Worm (Caenorhabditis elegans) whole organism, young adult: ENCODE results near the gene tiar-2.

Experiments
- B0019.2 ChIP-seq: fragments of 200-800 bp; sonication (Bioruptor generic); conservative IDR thresholded peaks from 2 replicates; pipeline ENCODE4 v1.3.6; 2022; ENCODE audit warnings: missing genetic modification reagents, missing genetic modification characterization, missing compliant biosample characterization
- B0336.3 ChIP-seq: fragments of 200-800 bp; sonication (Bioruptor generic); IDR thresholded peaks from 2 replicates; pipeline ENCODE4 v1.3.6; 2022; ENCODE audit warnings: missing genetic modification characterization, missing compliant biosample characterization
- C17E4.6 ChIP-seq: fragments of 200-800 bp; sonication (Bioruptor generic); IDR thresholded peaks from 2 replicates; pipeline ENCODE4 v1.3.6; 2022; ENCODE audit warnings: missing genetic modification reagents, missing genetic modification characterization, missing compliant biosample characterization
- F33H1.4 ChIP-seq: fragments of 200-800 bp; sonication (Bioruptor generic); IDR thresholded peaks from 2 replicates; pipeline ENCODE4 v1.3.6; 2022; ENCODE audit warnings: missing genetic modification reagents, missing genetic modification characterization, missing compliant biosample characterization
- F37B4.10 ChIP-seq: fragments of 200-800 bp; sonication (Bioruptor generic); IDR thresholded peaks from 2 replicates; pipeline ENCODE4 v1.3.6; 2022; ENCODE audit warnings: missing genetic modification characterization, missing compliant biosample characterization
- F52B5.7 ChIP-seq: sonication (generic microtip); optimal IDR thresholded peaks from 2 replicates; lab custom pipeline; 2016; ENCODE audit warnings: mild to moderate bottlenecking, missing genetic modification characterization, missing compliant biosample characterization
- Y53F4B.3 ChIP-seq: fragments of 200-800 bp; sonication (Bioruptor generic); IDR thresholded peaks from 2 replicates; pipeline ENCODE4 v1.3.6; 2022; ENCODE audit warnings: missing genetic modification reagents, missing genetic modification characterization, missing compliant biosample characterization
- Y53G8AR.9 ChIP-seq: fragments of 200-800 bp; sonication (Bioruptor generic); conservative IDR thresholded peaks from 2 replicates; pipeline ENCODE4 v1.3.6; 2022; ENCODE audit warnings: missing genetic modification reagents, missing genetic modification characterization, missing compliant biosample characterization
- Y95B8A.8 ChIP-seq: fragments of 200-800 bp; sonication (Bioruptor generic); IDR thresholded peaks from 2 replicates; pipeline ENCODE4 v1.3.6; 2022; ENCODE audit warnings: missing genetic modification reagents, missing genetic modification characterization, missing compliant biosample characterization
- ama-1 ChIP-seq, 3 experiments: fragments of 150-350 bp in 1 of 3; sonication (generic microtip) in 2 of 3; optimal IDR thresholded peaks; 2 replicates each; lab custom pipeline; 2014 to 2018; ENCODE audit warnings: missing biosample characterization in 2 of 3, missing genetic modification characterization in 2 of 3, missing genetic modification reagents in 2 of 3
- athp-1 ChIP-seq: sonication (generic microtip); optimal IDR thresholded peaks from 2 replicates; lab custom pipeline; 2017; ENCODE audit warnings: mild to moderate bottlenecking, missing genetic modification characterization, missing compliant biosample characterization
- attf-6 ChIP-seq: fragments of 200-800 bp; sonication (Bioruptor generic); IDR thresholded peaks from 2 replicates; pipeline ENCODE4 v1.3.6; 2022; ENCODE audit warnings: missing genetic modification reagents, missing genetic modification characterization, missing compliant biosample characterization
- bed-2 ChIP-seq: fragments of 200-800 bp; sonication (Bioruptor generic); IDR thresholded peaks from 2 replicates; pipeline ENCODE4 v1.3.6; 2022; ENCODE audit warnings: missing genetic modification reagents, missing genetic modification characterization, missing compliant biosample characterization
- cebp-1 ChIP-seq, 2 experiments: fragments of 200-800 bp in 1 of 2; sonication (Bioruptor generic) in 1 of 2; sonication (generic microtip) in 1 of 2; IDR thresholded peaks in 1 of 2; optimal IDR thresholded peaks in 1 of 2; 2 replicates each; pipeline versions ENCODE4 v1.3.6 to Lab custom; 2017 to 2022; ENCODE audit warnings: missing compliant biosample characterization in 2 of 2, missing genetic modification characterization in 2 of 2, mild to moderate bottlenecking in 1 of 2, missing genetic modification reagents in 1 of 2, moderate library complexity in 1 of 2
- cebp-2 ChIP-seq: fragments of 200-800 bp; sonication (Bioruptor generic); IDR thresholded peaks from 2 replicates; pipeline ENCODE4 v1.3.6; 2022; ENCODE audit warnings: missing genetic modification characterization, missing compliant biosample characterization
- ceh-91 ChIP-seq: fragments of 200-800 bp; sonication (Bioruptor generic); IDR thresholded peaks from 2 replicates; pipeline ENCODE4 v1.3.6; 2022; ENCODE audit warnings: missing genetic modification reagents, missing genetic modification characterization, missing compliant biosample characterization
- chd-7 ChIP-seq: sonication (generic microtip); optimal IDR thresholded peaks from 2 replicates; lab custom pipeline; 2016; ENCODE audit warnings: mild to moderate bottlenecking, missing genetic modification characterization, moderate library complexity, missing compliant biosample characterization
- dox-1 ChIP-seq: fragments of 200-800 bp; sonication (Bioruptor generic); IDR thresholded peaks from 2 replicates; pipeline ENCODE4 v1.3.6; 2022; ENCODE audit warnings: missing genetic modification reagents, missing genetic modification characterization, missing compliant biosample characterization
- dpl-1 ChIP-seq: fragments of 150-350 bp; optimal IDR thresholded peaks from 2 replicates; lab custom pipeline; 2014; ENCODE audit warnings: missing biosample characterization, missing genetic modification reagents, missing genetic modification characterization
- him-1 ChIP-seq: sonication (generic microtip); optimal IDR thresholded peaks from 2 replicates; lab custom pipeline; 2016; ENCODE audit warnings: missing genotype, missing genetic modification reagents, missing genetic modification characterization, missing compliant biosample characterization
- hmg-1.2 ChIP-seq: fragments of 200-800 bp; sonication (Bioruptor generic); IDR thresholded peaks from 2 replicates; pipeline ENCODE4 v1.3.6; 2022; ENCODE audit warnings: missing genetic modification reagents, missing genetic modification characterization, missing compliant biosample characterization
- hsf-1 ChIP-seq: fragments of 200-800 bp; sonication (Bioruptor generic); IDR thresholded peaks from 2 replicates; pipeline ENCODE4 v1.3.6; 2022; ENCODE audit warnings: missing genetic modification reagents, missing genetic modification characterization, missing compliant biosample characterization
- lag-1 ChIP-seq: fragments of 200-800 bp; sonication (Bioruptor generic); IDR thresholded peaks from 2 replicates; pipeline ENCODE4 v1.3.6; 2022; ENCODE audit warnings: missing genetic modification reagents, missing genetic modification characterization, missing compliant biosample characterization
- let-526 ChIP-seq: fragments of 200-800 bp; sonication (Bioruptor generic); IDR thresholded peaks from 2 replicates; pipeline ENCODE4 v1.3.6; 2022; ENCODE audit warnings: missing genetic modification reagents, missing genetic modification characterization, missing compliant biosample characterization
- lin-40 ChIP-seq: sonication (generic microtip); optimal IDR thresholded peaks from 2 replicates; lab custom pipeline; 2016; ENCODE audit warnings: missing genetic modification characterization, mild to moderate bottlenecking, missing compliant biosample characterization, missing genotype, missing genetic modification reagents
- lin-54 ChIP-seq: fragments of 200-800 bp; sonication (Bioruptor generic); optimal IDR thresholded peaks from 2 replicates; lab custom pipeline; 2018; ENCODE audit warnings: mild to moderate bottlenecking, missing genetic modification characterization, missing compliant biosample characterization
- lsl-1 ChIP-seq: fragments of 200-800 bp; sonication (Bioruptor generic); optimal IDR thresholded peaks from 2 replicates; lab custom pipeline; 2018; ENCODE audit warnings: mild to moderate bottlenecking, missing genetic modification characterization, moderate library complexity, missing compliant biosample characterization
- madf-8 ChIP-seq: fragments of 200-800 bp; sonication (Bioruptor generic); conservative IDR thresholded peaks from 2 replicates; pipeline ENCODE4 v1.3.6; 2022; ENCODE audit warnings: missing genetic modification reagents, missing genetic modification characterization, missing compliant biosample characterization
- mcd-1 ChIP-seq: fragments of 200-800 bp; sonication (Bioruptor generic); IDR thresholded peaks from 2 replicates; pipeline ENCODE4 v1.3.6; 2022; ENCODE audit warnings: missing genetic modification reagents, missing genetic modification characterization, missing compliant biosample characterization
- mxl-1 ChIP-seq: sonication (generic microtip); optimal IDR thresholded peaks from 2 replicates; lab custom pipeline; 2016; ENCODE audit warnings: missing genetic modification characterization, missing compliant biosample characterization
- nfyb-1 ChIP-seq: fragments of 200-800 bp; sonication (Bioruptor generic); IDR thresholded peaks from 2 replicates; pipeline ENCODE4 v1.3.6; 2022; ENCODE audit warnings: missing genetic modification reagents, missing genetic modification characterization, missing compliant biosample characterization
- rcor-1 ChIP-seq: fragments of 200-800 bp; sonication (Bioruptor generic); IDR thresholded peaks from 2 replicates; pipeline ENCODE4 v1.3.6; 2022; ENCODE audit warnings: missing genetic modification reagents, missing genetic modification characterization, missing compliant biosample characterization
- repo-1 ChIP-seq: sonication (generic microtip); optimal IDR thresholded peaks from 2 replicates; lab custom pipeline; 2017; ENCODE audit warnings: mild to moderate bottlenecking, missing genetic modification characterization, missing compliant biosample characterization
- snpc-1.3 ChIP-seq: sonication (generic microtip); optimal IDR thresholded peaks from 2 replicates; lab custom pipeline; 2017; ENCODE audit warnings: missing genetic modification characterization, mild to moderate bottlenecking, missing compliant biosample characterization, antibody characterized with exemption, moderate library complexity, missing genotype, missing genetic modification reagents; ENCODE audit not compliant: insufficient read depth
- somi-1 ChIP-seq: fragments of 200-800 bp; sonication (Bioruptor generic); optimal IDR thresholded peaks from 2 replicates; lab custom pipeline; 2018; ENCODE audit warnings: mild to moderate bottlenecking, missing genetic modification characterization, missing compliant biosample characterization
- tbp1 ChIP-seq: fragments of 200-800 bp; sonication (Bioruptor generic); optimal IDR thresholded peaks from 2 replicates; lab custom pipeline; 2018; ENCODE audit warnings: mild to moderate bottlenecking, missing genetic modification characterization, missing compliant biosample characterization
- unc-130 ChIP-seq: sonication (generic microtip); optimal IDR thresholded peaks from 2 replicates; lab custom pipeline; 2016; ENCODE audit warnings: missing genetic modification reagents, missing genetic modification characterization, missing compliant biosample characterization

Gene tiar-2

DNA sequence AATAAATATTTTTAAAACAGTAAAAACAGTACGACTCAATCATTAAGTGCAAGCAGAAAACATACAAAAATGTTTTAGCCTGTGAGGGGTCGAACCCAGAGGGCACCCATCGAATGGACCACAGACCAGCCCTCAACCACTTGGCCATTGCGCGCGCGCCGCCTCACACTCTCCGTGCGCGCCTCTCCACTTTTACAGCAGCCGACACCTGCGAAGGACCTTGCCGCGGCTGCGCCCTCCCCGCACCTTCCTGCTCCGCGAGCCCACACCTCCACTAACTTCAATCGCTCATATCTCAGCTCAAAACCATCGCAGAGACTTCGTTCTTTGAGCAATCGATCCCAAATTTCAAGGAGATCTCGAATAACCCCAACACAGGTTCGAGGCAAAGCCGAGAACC, 9.9 kb downstream of the tiar-2 start (continued):
- 0 out of 2 replicates have a peak, but pooled peaks have one; percentile 32 for TF ChIP-seq B0019.2
- peak; percentile 47 for TF ChIP-seq madf-8 (GFP tag; lab: Robert Waterston, UW)
- peak; percentile 80 for TF ChIP-seq attf-6
- peak; percentile 55; the same call in 1 of the 2 replicates for TF ChIP-seq Y53F4B.3 (GFP tag; lab: Robert Waterston, UW)
- 0 out of 2 replicates have a peak, but pooled peaks have one; percentile 72 for TF ChIP-seq F37B4.10 (GFP tag; lab: Robert Waterston, UW)
- peak; percentile 78; the same call in 1 of the 2 replicates for TF ChIP-seq bed-2 (GFP tag; lab: Robert Waterston, UW)
- TF ChIP-seq hsf-1, result peak; percentile 70
- peak; percentile 89 for TF ChIP-seq rcor-1

DNA sequence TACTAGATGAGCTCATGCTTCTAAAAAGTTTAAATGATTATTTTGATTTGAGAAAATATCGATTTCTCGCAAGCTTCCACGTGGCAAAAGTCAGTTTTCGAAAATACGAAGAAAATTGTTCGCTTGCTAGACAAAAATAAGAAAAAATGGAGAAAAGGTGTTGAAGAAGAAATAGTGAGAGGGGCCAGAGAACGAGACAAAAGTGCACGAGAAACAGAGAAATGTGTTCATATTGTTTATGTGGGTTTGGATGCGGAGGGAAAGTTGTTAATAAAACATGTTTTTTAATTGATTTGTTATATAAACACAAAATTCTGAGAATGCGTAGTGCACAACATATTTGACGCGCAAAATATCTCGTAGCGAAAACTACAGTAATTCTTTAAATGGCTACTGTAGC, 16.9 kb downstream of the tiar-2 start, which contains the start of gene Y46G5A.15:
Gene Y46G5A.15, minus strand, starts transcription at position 26 of the 400 bp plus-strand sequence.
- TF ChIP-seq hmg-1.2 (GFP tag; lab: Robert Waterston, UW) (0 out of 2 replicates have a peak, but pooled peaks have one; percentile 17), lag-1 (GFP tag; lab: Robert Waterston, UW) (no peak)

DNA sequence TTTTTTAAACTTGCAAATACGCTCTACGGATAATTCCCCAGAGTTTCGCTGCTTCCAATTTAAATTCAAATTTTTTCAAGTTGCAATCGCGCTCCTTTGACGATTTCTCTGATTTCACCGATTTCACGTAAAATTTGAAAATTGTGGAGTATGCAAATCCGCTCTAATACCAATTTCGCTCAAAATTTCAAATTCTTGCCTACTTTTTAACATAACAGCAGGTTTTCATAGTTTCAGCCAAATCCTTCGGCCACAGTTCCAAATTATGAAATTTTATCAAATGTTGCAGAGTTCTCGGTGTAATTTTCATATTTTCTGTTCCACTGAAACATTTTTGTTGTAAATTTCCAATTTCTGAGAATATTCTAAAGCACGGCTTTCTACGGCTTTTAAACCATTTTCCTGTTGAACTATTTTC, 19.4 kb downstream of the tiar-2 start, which contains the start of gene alkb-7:
Gene alkb-7, minus strand, starts transcription at position 323 of the 418 bp plus-strand sequence.
- TF ChIP-seq mxl-1 (tag; lab: Kevin White, UChicago) (no peak), repo-1 (tag; lab: Kevin White, UChicago) (peak; percentile 38), somi-1 (peak; percentile 30), mcd-1 (GFP tag; lab: Robert Waterston, UW) (peak; percentile 50), F33H1.4 (GFP tag; lab: Robert Waterston, UW) (peak; percentile 6; the same call in 1 of the 2 replicates), him-1 (tag; lab: Kevin White, UChicago) (peak; percentile 44), F52B5.7 (peak; percentile 27), madf-8 (GFP tag; lab: Robert Waterston, UW) (no peak), Y95B8A.8 (GFP tag; lab: Robert Waterston, UW) (peak; percentile 10; the same call in 1 of the 2 replicates), hmg-1.2 (GFP tag; lab: Robert Waterston, UW) (0 out of 2 replicates have a peak, but pooled peaks have one; percentile 4), lin-54 (peak; percentile 40), dox-1 (GFP tag; lab: Robert Waterston, UW) (peak; percentile 33; the same call in 1 of the 2 replicates), unc-130 (no peak), lin-40 (tag; lab: Kevin White, UChicago) (peak; percentile 2), C17E4.6 (GFP tag; lab: Robert Waterston, UW) (no peak), B0336.3 (GFP tag; lab: Robert Waterston, UW) (peak; percentile 59; the same call in 1 of the 2 replicates), tbp1 (GFP tag; lab: Kevin White, UChicago) (peak; percentile 6), let-526 (GFP tag; lab: Robert Waterston, UW) (0 out of 2 replicates have a peak, but pooled peaks have one; percentile 37), athp-1 (tag; lab: Kevin White, UChicago) (peak; percentile 3), snpc-1.3 (tag; lab: Kevin White, UChicago) (no peak), chd-7 (peak; percentile 49), hsf-1 (peak; percentile 32; the same call in 1 of the 2 replicates), cebp-1 (GFP tag; IDR thresholded peaks at IDR 0.05; lab: Robert Waterston, UW) (peak; percentile 50; the same call in 1 of the 2 replicates), cebp-1 (tag; optimal IDR thresholded peaks at IDR 0.05; lab: Kevin White, UChicago) (peak; percentile 84), Y53G8AR.9 (GFP tag; lab: Robert Waterston, UW) (0 out of 2 replicates have a peak, but pooled peaks have one; percentile 11), dpl-1 (GFP tag; lab: Kevin White, UChicago) (no peak), ama-1 (optimal IDR thresholded peaks at IDR 0.05; lab: Kevin White, UChicago) (no peak), ama-1 (GFP tag; optimal IDR thresholded peaks at IDR 0.05; lab: Kevin White, UChicago) (peak; percentile 8 to 70), lsl-1 (GFP tag; lab: Kevin White, UChicago) (no peak), attf-6 (0 out of 2 replicates have a peak, but pooled peaks have one; percentile 19), nfyb-1 (GFP tag; lab: Robert Waterston, UW) (peak; percentile 62; the same call in 1 of the 2 replicates), cebp-2 (0 out of 2 replicates have a peak, but pooled peaks have one; percentile 26), ceh-91 (GFP tag; lab: Robert Waterston, UW) (0 out of 2 replicates have a peak, but pooled peaks have one; percentile 34)
